Fruit fly (Drosophila melanogaster): Measurements from ENCODE around the gene CG32982.

DNA sequence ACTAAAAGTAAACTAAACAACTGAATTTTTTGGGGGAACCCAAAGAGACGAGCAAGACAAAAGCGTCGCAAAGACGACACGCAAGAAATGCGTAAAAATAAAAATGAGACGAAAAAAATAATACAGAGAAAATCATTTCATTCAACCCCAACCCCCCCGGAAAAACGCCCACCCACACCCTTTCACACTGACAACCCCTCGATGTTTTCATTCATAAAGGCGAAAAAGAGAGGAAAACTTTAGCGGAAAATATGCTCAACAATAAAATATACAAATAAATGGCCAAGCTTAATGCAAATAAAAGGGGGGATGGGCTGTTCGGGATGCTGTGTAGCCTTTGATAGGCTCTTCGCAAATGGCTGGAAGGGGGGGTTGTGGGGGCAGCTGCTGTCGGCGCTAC is 5.4 kb downstream of the CG32982 start:
- TF ChIP-seq usp (GFP tag; optimal IDR thresholded peaks at IDR 0.05) (no peak), Sp1 (GFP tag; optimal IDR thresholded peaks at IDR 0.05) (no peak), CrebA (GFP tag; optimal IDR thresholded peaks at IDR 0.05; ENCODE audit: borderline replicate concordance) (no peak), Jra (GFP tag; optimal IDR thresholded peaks at IDR 0.05) (no peak), Hr83 (GFP tag; optimal IDR thresholded peaks at IDR 0.05; ENCODE audit: poor library complexity, severe bottlenecking) (no peak), rgr (GFP tag; optimal IDR thresholded peaks at IDR 0.05) (no peak), lola (GFP tag; optimal IDR thresholded peaks at IDR 0.05) (no peak)

All from whole organism, wandering third instar larva.